Worm (Caenorhabditis elegans): ENCODE results near the gene rrp-1.
A peak's percentile ranks its signal among the peaks of the same experiment; 100 is the strongest.
"Not testable (repeated sequence)": the region's sequence is repeated elsewhere in the genome, so short reads cannot be mapped to it uniquely, and the experiment has no call there.

rrp-1 gene

ce11 chrIV:9982226-9982794 is at the start of gene rrp-1:
rrp-1 (minus strand) TSS chrIV:9982276.
- no peak for TF ChIP-seq mab-5 (tag; optimal IDR thresholded peaks at IDR 0.05)
- TF ChIP-seq zag-1 (tag; optimal IDR thresholded peaks at IDR 0.05): no peak
- no peak for TF ChIP-seq sma-9 (GFP tag; optimal IDR thresholded peaks at IDR 0.05)
- no peak for TF ChIP-seq sma-9 (tag; optimal IDR thresholded peaks at IDR 0.05)
- TF ChIP-seq ztf-1 (GFP tag; conservative IDR thresholded peaks at IDR 0.05): no peak
- TF ChIP-seq alr-1 (tag; optimal IDR thresholded peaks at IDR 0.05): no peak
- TF ChIP-seq nhr-11 (tag; optimal IDR thresholded peaks at IDR 0.05): no peak
- no peak for TF ChIP-seq gmeb-1 (tag; optimal IDR thresholded peaks at IDR 0.05)
- peak; percentile 41 for TF ChIP-seq unc-55 (GFP tag; optimal IDR thresholded peaks at IDR 0.05)
- no peak for TF ChIP-seq Y55F3AM.14 (GFP tag; optimal IDR thresholded peaks at IDR 0.05)
- TF ChIP-seq ceh-16 (tag; optimal IDR thresholded peaks at IDR 0.05): no peak
- TF ChIP-seq C34F6.9 (tag; optimal IDR thresholded peaks at IDR 0.05): peak; percentile 38
- TF ChIP-seq lin-13 (GFP tag; optimal IDR thresholded peaks at IDR 0.05): no peak
- TF ChIP-seq sma-3 (GFP tag; optimal IDR thresholded peaks at IDR 0.05): no peak
- TF ChIP-seq nhr-129 (tag; optimal IDR thresholded peaks at IDR 0.05): no peak
- TF ChIP-seq ZK546.5 (tag; optimal IDR thresholded peaks at IDR 0.05): no peak

ce11 chrIV:10028779-10029178 is 46.7 kb upstream of the rrp-1 start, which contains the start of the genes F44D12.16 and msd-2:
F44D12.16 (plus strand) TSS chrIV:10029079.
msd-2 (plus strand) TSS chrIV:10029083.
- TF ChIP-seq R02D3.7, lin-11, mdl-1 (tag; optimal IDR thresholded peaks at IDR 0.05): not testable (repeated sequence)

- TF ChIP-seq crh-2 (tag; optimal IDR thresholded peaks at IDR 0.05): no peak
- no peak for TF ChIP-seq alr-1 (tag; optimal IDR thresholded peaks at IDR 0.05)
- TF ChIP-seq peb-1 (tag; optimal IDR thresholded peaks at IDR 0.05): no peak
- no peak for TF ChIP-seq nhr-11 (tag; optimal IDR thresholded peaks at IDR 0.05)
Measured at ce11 chrIV:10027566-10027965, 45.5 kb upstream of the rrp-1 start, which contains the start of gene gipc-2. gipc-2 (minus strand) TSS chrIV:10027666.

ce11 chrIV:10026129-10026528 is 44.1 kb upstream of the rrp-1 start:
- no peak for TF ChIP-seq fos-1 (tag; optimal IDR thresholded peaks at IDR 0.05)
- no peak for TF ChIP-seq nhr-11 (tag; optimal IDR thresholded peaks at IDR 0.05)
- no peak for TF ChIP-seq ceh-16 (tag; optimal IDR thresholded peaks at IDR 0.05)
- no peak for TF ChIP-seq blmp-1 (tag; optimal IDR thresholded peaks at IDR 0.05; ENCODE audit: insufficient read depth)
- TF ChIP-seq ZK546.5 (tag; optimal IDR thresholded peaks at IDR 0.05): no peak
- no peak for TF ChIP-seq lsy-2 (tag; optimal IDR thresholded peaks at IDR 0.05)

ce11 chrIV:10022991-10023390 is 40.9 kb upstream of the rrp-1 start, which contains the start of gene F44D12.8:
F44D12.8 (plus strand) TSS chrIV:10023291.
- TF ChIP-seq nhr-25 (tag; optimal IDR thresholded peaks at IDR 0.05) (no peak), skn-1 (tag; optimal IDR thresholded peaks at IDR 0.05) (no peak)

ce11 chrIV:10021283-10021682 is 39.2 kb upstream of the rrp-1 start, which contains the start of gene F44D12.19:
F44D12.19 (plus strand) TSS chrIV:10021583.
- TF ChIP-seq nhr-77 (tag; optimal IDR thresholded peaks at IDR 0.05): no peak
- no peak for TF ChIP-seq elt-1 (tag; optimal IDR thresholded peaks at IDR 0.05)
- no peak for TF ChIP-seq nhr-10 (tag; optimal IDR thresholded peaks at IDR 0.05)
- no peak for TF ChIP-seq ceh-16 (tag; optimal IDR thresholded peaks at IDR 0.05)
- no peak for TF ChIP-seq mdl-1 (tag; optimal IDR thresholded peaks at IDR 0.05)
- no peak for TF ChIP-seq crh-2 (tag; optimal IDR thresholded peaks at IDR 0.05)
- no peak for TF ChIP-seq elt-3 (tag; optimal IDR thresholded peaks at IDR 0.05)
- TF ChIP-seq ceh-82 (tag; optimal IDR thresholded peaks at IDR 0.05): no peak
- no peak for TF ChIP-seq mab-5 (tag; optimal IDR thresholded peaks at IDR 0.05)
- TF ChIP-seq unc-62 (GFP tag; optimal IDR thresholded peaks at IDR 0.05): no peak
- TF ChIP-seq ztf-11 (tag; optimal IDR thresholded peaks at IDR 0.05): no peak
- TF ChIP-seq mbf-1 (tag; optimal IDR thresholded peaks at IDR 0.05): no peak
- no peak for TF ChIP-seq zag-1 (tag; optimal IDR thresholded peaks at IDR 0.05)
- TF ChIP-seq lsy-2 (tag; optimal IDR thresholded peaks at IDR 0.05): no peak
- no peak for TF ChIP-seq blmp-1 (tag; optimal IDR thresholded peaks at IDR 0.05; ENCODE audit: insufficient read depth)
- TF ChIP-seq snpc-4 (tag; optimal IDR thresholded peaks at IDR 0.05): no peak
- no peak for TF ChIP-seq lin-13 (GFP tag; optimal IDR thresholded peaks at IDR 0.05)
- TF ChIP-seq lin-11 (tag; optimal IDR thresholded peaks at IDR 0.05): no peak
